Worm (Caenorhabditis elegans) whole organism, L2 larva: Measurements from ENCODE around the gene gst-31.

Experiments
- C34F6.9 ChIP-seq: fragments of 150-350 bp; optimal IDR thresholded peaks from 2 replicates; lab custom pipeline; 2014; ENCODE audit warnings: missing biosample characterization, missing genetic modification characterization
- F13H6.1 ChIP-seq: sonication (generic microtip); optimal IDR thresholded peaks from 2 replicates; lab custom pipeline; 2016; ENCODE audit warnings: missing genetic modification characterization, missing compliant biosample characterization
- R02D3.7 ChIP-seq: fragments of 150-350 bp; optimal IDR thresholded peaks from 2 replicates; lab custom pipeline; 2014; ENCODE audit warnings: missing biosample characterization, missing genetic modification characterization
- Y55F3AM.14 ChIP-seq: fragments of 200-800 bp; sonication (Bioruptor generic); optimal IDR thresholded peaks from 2 replicates; lab custom pipeline; 2018; ENCODE audit warnings: mild to moderate bottlenecking, missing genetic modification characterization, missing compliant biosample characterization
- ZK546.5 ChIP-seq: sonication (generic microtip); optimal IDR thresholded peaks from 2 replicates; lab custom pipeline; 2017; ENCODE audit warnings: missing biosample characterization, missing genetic modification characterization
- alr-1 ChIP-seq: fragments of 150-350 bp; optimal IDR thresholded peaks from 2 replicates; lab custom pipeline; 2014; ENCODE audit warnings: missing biosample characterization, missing genetic modification characterization
- aly-2 ChIP-seq: fragments of 150-350 bp; optimal IDR thresholded peaks from 2 replicates; lab custom pipeline; 2014; ENCODE audit warnings: missing biosample characterization, missing genetic modification characterization
- ceh-16 ChIP-seq: fragments of 150-350 bp; optimal IDR thresholded peaks from 2 replicates; lab custom pipeline; 2014; ENCODE audit warnings: missing biosample characterization, missing genetic modification characterization
- ceh-82 ChIP-seq: fragments of 150-350 bp; optimal IDR thresholded peaks from 2 replicates; lab custom pipeline; 2014; ENCODE audit warnings: missing biosample characterization, missing genetic modification characterization
- dmd-4 ChIP-seq: sonication (generic microtip); optimal IDR thresholded peaks from 2 replicates; lab custom pipeline; 2017; ENCODE audit warnings: missing biosample characterization, missing genetic modification characterization
- egl-27 ChIP-seq: sonication (generic microtip); optimal IDR thresholded peaks from 3 replicates; lab custom pipeline; 2017; ENCODE audit warnings: missing biosample characterization, missing genetic modification reagents, missing genetic modification characterization
- elt-1 ChIP-seq: fragments of 150-350 bp; optimal IDR thresholded peaks from 2 replicates; lab custom pipeline; 2014; ENCODE audit warnings: missing biosample characterization, missing genetic modification characterization
- elt-3 ChIP-seq: sonication (generic microtip); optimal IDR thresholded peaks from 2 replicates; lab custom pipeline; 2017; ENCODE audit warnings: missing biosample characterization, missing genetic modification characterization
- fos-1 ChIP-seq: fragments of 150-350 bp; optimal IDR thresholded peaks from 2 replicates; lab custom pipeline; 2014; ENCODE audit warnings: missing biosample characterization, missing genetic modification characterization
- gmeb-1 ChIP-seq: fragments of 150-350 bp; optimal IDR thresholded peaks from 2 replicates; lab custom pipeline; 2014; ENCODE audit warnings: missing biosample characterization, missing genetic modification characterization
- lin-11 ChIP-seq: fragments of 150-350 bp; sonication (generic microtip); optimal IDR thresholded peaks from 2 replicates; lab custom pipeline; 2014; ENCODE audit warnings: missing biosample characterization, missing genetic modification characterization, inconsistent platforms, mixed read lengths
- lin-13 ChIP-seq: fragments of 150-350 bp; optimal IDR thresholded peaks from 2 replicates; lab custom pipeline; 2014; ENCODE audit warnings: missing biosample characterization, missing genetic modification reagents, missing genetic modification characterization
- lsy-2 ChIP-seq, 2 experiments: fragments of 150-350 bp in 1 of 2; sonication (generic microtip) in 1 of 2; optimal IDR thresholded peaks; 2 replicates each; lab custom pipeline; 2014 to 2017; ENCODE audit warnings: missing biosample characterization in 2 of 2, missing genetic modification characterization in 2 of 2
- mab-5 ChIP-seq: fragments of 150-350 bp; optimal IDR thresholded peaks from 2 replicates; lab custom pipeline; 2014; ENCODE audit warnings: missing biosample characterization, missing genetic modification characterization
- mbf-1 ChIP-seq: sonication (generic microtip); optimal IDR thresholded peaks from 2 replicates; lab custom pipeline; 2017; ENCODE audit warnings: missing biosample characterization, missing genetic modification characterization
- mdl-1 ChIP-seq, 2 experiments: fragments of 150-350 bp in 1 of 2; sonication (generic microtip) in 1 of 2; optimal IDR thresholded peaks; 2 replicates each; lab custom pipeline; 2017; ENCODE audit warnings: missing biosample characterization in 2 of 2, missing genetic modification characterization in 2 of 2
- nhr-10 ChIP-seq: sonication (generic microtip); optimal IDR thresholded peaks from 2 replicates; lab custom pipeline; 2017; ENCODE audit warnings: missing biosample characterization, missing genetic modification characterization
- nhr-12 ChIP-seq: fragments of 150-350 bp; optimal IDR thresholded peaks from 2 replicates; lab custom pipeline; 2014; ENCODE audit warnings: missing biosample characterization, missing genetic modification characterization
- nhr-129 ChIP-seq: fragments of 150-350 bp; optimal IDR thresholded peaks from 2 replicates; lab custom pipeline; 2014; ENCODE audit warnings: missing biosample characterization, missing genetic modification characterization
- nhr-237 ChIP-seq: fragments of 150-350 bp; optimal IDR thresholded peaks from 2 replicates; lab custom pipeline; 2014; ENCODE audit warnings: missing biosample characterization, missing genetic modification characterization
- nhr-6 ChIP-seq: fragments of 150-350 bp; optimal IDR thresholded peaks from 2 replicates; lab custom pipeline; 2014; ENCODE audit warnings: missing biosample characterization, missing genetic modification characterization
- nhr-77 ChIP-seq: fragments of 150-350 bp; optimal IDR thresholded peaks from 2 replicates; lab custom pipeline; 2014; ENCODE audit warnings: missing biosample characterization, missing genetic modification characterization
- peb-1 ChIP-seq: fragments of 150-350 bp; optimal IDR thresholded peaks from 2 replicates; lab custom pipeline; 2014; ENCODE audit warnings: missing biosample characterization, missing genetic modification characterization
- sem-4 ChIP-seq: fragments of 150-350 bp; optimal IDR thresholded peaks from 2 replicates; lab custom pipeline; 2014; ENCODE audit warnings: missing biosample characterization, missing genetic modification reagents, missing genetic modification characterization
- sma-3 ChIP-seq: sonication (generic microtip); optimal IDR thresholded peaks from 2 replicates; lab custom pipeline; 2016; ENCODE audit warnings: missing genetic modification reagents, missing genetic modification characterization, missing compliant biosample characterization
- sma-9 ChIP-seq, 2 experiments: fragments of 150-350 bp in 1 of 2; sonication (generic microtip) in 1 of 2; optimal IDR thresholded peaks; 2 replicates each; lab custom pipeline; 2014 to 2016; ENCODE audit warnings: missing genetic modification characterization in 2 of 2, mild to moderate bottlenecking in 1 of 2, missing biosample characterization in 1 of 2, missing compliant biosample characterization in 1 of 2, missing genetic modification reagents in 1 of 2, moderate library complexity in 1 of 2
- snpc-4 ChIP-seq: fragments of 150-350 bp; optimal IDR thresholded peaks from 2 replicates; lab custom pipeline; 2014; ENCODE audit warnings: missing biosample characterization, missing genetic modification characterization
- unc-39 ChIP-seq: fragments of 150-350 bp; optimal IDR thresholded peaks from 2 replicates; lab custom pipeline; 2014; ENCODE audit warnings: missing biosample characterization, missing genetic modification characterization
- unc-55 ChIP-seq: fragments of 150-350 bp; sonication (generic microtip); optimal IDR thresholded peaks from 3 replicates; lab custom pipeline; 2014; ENCODE audit warnings: missing biosample characterization, missing genetic modification reagents, missing genetic modification characterization
- unc-62 ChIP-seq: fragments of 150-350 bp; optimal IDR thresholded peaks from 2 replicates; lab custom pipeline; 2014; ENCODE audit warnings: missing biosample characterization, missing genetic modification reagents, missing genetic modification characterization
- zag-1 ChIP-seq: fragments of 150-350 bp; optimal IDR thresholded peaks from 2 replicates; lab custom pipeline; 2014; ENCODE audit warnings: missing biosample characterization, missing genetic modification characterization
- ztf-4 ChIP-seq: fragments of 150-350 bp; optimal IDR thresholded peaks from 2 replicates; lab custom pipeline; 2014; ENCODE audit warnings: missing biosample characterization, missing genetic modification characterization

Gene gst-31

DNA sequence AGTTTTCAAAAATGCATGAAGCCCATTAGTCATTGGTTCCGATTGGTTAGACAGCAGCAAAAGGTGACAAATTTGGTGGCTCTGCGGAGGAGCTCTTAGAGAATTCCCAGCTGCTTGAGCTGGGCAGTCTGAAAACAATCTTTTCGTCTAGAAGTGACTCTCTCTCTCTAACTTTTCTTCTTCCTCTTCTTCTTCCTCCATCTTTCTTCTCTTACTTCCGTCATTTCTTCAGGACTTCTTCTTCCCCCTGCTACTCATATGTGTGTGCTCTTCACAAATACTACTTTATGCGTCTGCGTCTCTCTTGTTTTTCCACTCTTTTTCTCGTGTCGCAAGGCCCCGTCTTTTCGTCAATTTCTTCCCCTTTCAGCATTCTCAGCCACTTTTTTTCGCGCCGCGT is 15.2 kb upstream of the gst-31 start:
- no peak for TF ChIP-seq F13H6.1 (tag; lab: Kevin White, UChicago)
- TF ChIP-seq egl-27, result no peak
- TF ChIP-seq C34F6.9 (tag; lab: Kevin White, UChicago), result peak; percentile 76
- peak in 1 of 2 experiments; percentile 25 for TF ChIP-seq lsy-2 (tag; optimal IDR thresholded peaks at IDR 0.05; lab: Kevin White, UChicago)
- peak; percentile 70 for TF ChIP-seq unc-55
- TF ChIP-seq sma-3 (GFP tag; lab: Kevin White, UChicago), result no peak
- TF ChIP-seq sma-9 (GFP tag; optimal IDR thresholded peaks at IDR 0.05; lab: Kevin White, UChicago), result peak; percentile 45
- no peak for TF ChIP-seq sma-9 (tag; optimal IDR thresholded peaks at IDR 0.05; lab: Kevin White, UChicago)
- TF ChIP-seq nhr-129 (tag; lab: Kevin White, UChicago), result peak; percentile 45
- TF ChIP-seq Y55F3AM.14 (GFP tag; lab: Kevin White, UChicago), result no peak
- TF ChIP-seq, all 48 proteins: peak for 5

DNA sequence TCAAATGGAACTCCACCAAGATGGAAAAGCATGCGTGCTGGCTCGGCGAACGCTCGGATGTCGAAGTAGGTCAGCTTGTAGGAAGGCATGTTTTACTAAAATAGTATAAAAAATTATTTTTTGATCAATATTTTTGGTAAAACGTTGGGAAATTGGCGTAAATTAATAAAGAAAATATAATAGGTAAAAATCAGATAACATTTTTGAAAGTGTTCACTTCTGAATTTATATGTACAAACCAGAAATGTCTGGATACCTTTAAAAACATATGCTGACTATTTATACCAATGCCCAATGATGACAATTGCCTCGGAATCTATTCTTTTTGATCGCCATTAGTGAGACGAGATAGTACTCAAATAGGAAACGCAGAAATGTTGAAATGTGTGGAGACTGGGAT is 10.5 kb upstream of the gst-31 start, which contains the start of gene gst-35:
Gene gst-35 (minus strand): TSS at position 101 of the 400 bp plus-strand sequence.
- TF ChIP-seq sem-4 (tag; lab: Kevin White, UChicago) (no peak), unc-55 (no peak), lin-11 (tag; lab: Kevin White, UChicago) (no peak), mab-5 (tag; lab: Kevin White, UChicago) (no peak), peb-1 (no peak), gmeb-1 (no peak), lin-13 (GFP tag; lab: Kevin White, UChicago) (no peak), egl-27 (no peak), mbf-1 (tag; lab: Kevin White, UChicago) (no peak), nhr-6 (tag; lab: Kevin White, UChicago) (no peak), nhr-237 (tag; lab: Kevin White, UChicago) (no peak)

DNA sequence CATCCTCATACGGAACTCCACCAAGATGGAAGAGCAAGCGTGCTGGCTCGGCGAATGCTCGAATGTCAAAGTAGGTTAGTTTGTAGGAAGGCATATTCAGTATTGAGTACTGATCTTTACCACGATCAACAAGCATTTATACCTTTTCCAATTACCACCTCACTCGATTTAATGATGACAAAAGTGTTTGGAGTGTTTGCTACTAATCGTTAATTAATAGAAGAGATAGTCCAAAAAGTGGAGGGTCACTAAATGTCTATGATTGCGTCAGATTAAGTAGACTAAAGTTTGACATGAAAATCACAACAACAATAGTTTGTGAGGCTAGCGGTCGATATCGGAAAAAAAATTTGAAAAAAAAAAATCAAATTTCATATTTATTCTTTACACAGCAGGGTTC is 8.4 kb upstream of the gst-31 start, which contains the start of gene gst-34:
Gene gst-34 (minus strand): TSS at position 101 of the 400 bp plus-strand sequence.
- TF ChIP-seq egl-27, result no peak
- TF ChIP-seq Y55F3AM.14 (GFP tag; lab: Kevin White, UChicago), result no peak
- TF ChIP-seq sma-9 (GFP tag; optimal IDR thresholded peaks at IDR 0.05; lab: Kevin White, UChicago), result no peak
- TF ChIP-seq sma-9 (tag; optimal IDR thresholded peaks at IDR 0.05; lab: Kevin White, UChicago), result no peak
- TF ChIP-seq elt-1 (tag; lab: Kevin White, UChicago), result no peak
- TF ChIP-seq aly-2, result no peak
- no peak for TF ChIP-seq nhr-77 (tag; lab: Kevin White, UChicago)
- TF ChIP-seq elt-3, result no peak
- no peak for TF ChIP-seq nhr-10 (tag; lab: Kevin White, UChicago)
- no peak for TF ChIP-seq unc-39 (tag; lab: Kevin White, UChicago)
- no peak for TF ChIP-seq alr-1
- no peak for TF ChIP-seq unc-62 (GFP tag; lab: Kevin White, UChicago)
- no peak for TF ChIP-seq dmd-4
- no peak for TF ChIP-seq R02D3.7
- no peak for TF ChIP-seq lin-11 (tag; lab: Kevin White, UChicago)
- no peak for TF ChIP-seq zag-1 (tag; lab: Kevin White, UChicago)
- TF ChIP-seq snpc-4, result no peak
- no peak for TF ChIP-seq nhr-12 (tag; lab: Kevin White, UChicago)
- TF ChIP-seq ceh-16, result no peak
- no peak for TF ChIP-seq lin-13 (GFP tag; lab: Kevin White, UChicago)

DNA sequence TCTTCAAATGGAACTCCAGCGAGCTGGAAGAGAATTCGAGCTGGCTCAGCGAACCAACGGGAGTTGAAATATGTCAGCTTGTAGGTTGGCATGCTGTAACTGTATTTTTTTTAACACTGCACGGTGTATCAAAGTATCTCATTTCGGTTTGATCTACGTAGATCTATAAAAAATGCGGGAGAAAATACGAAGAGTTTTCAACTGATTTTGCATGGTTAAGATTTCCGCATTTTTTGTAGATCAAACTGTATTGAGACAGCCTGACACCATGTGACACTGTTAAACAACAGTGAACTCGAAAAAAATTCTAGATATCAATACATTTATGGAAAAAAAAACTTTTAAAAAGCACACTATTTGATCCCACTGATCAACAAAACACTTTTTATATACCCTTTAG is 3.7 kb upstream of the gst-31 start, which contains the start of gene gst-32:
Gene gst-32 (minus strand): TSS at position 101 of the 400 bp plus-strand sequence.
- TF ChIP-seq unc-39 (tag; lab: Kevin White, UChicago) (no peak), nhr-10 (tag; lab: Kevin White, UChicago) (no peak), egl-27 (no peak), nhr-237 (tag; lab: Kevin White, UChicago) (no peak), fos-1 (no peak), mbf-1 (tag; lab: Kevin White, UChicago) (no peak), ceh-82 (no peak)

ce11 chrII:15175643-15176042 is 878 bp upstream of the gst-31 start, which contains the start of gene Y53F4B.36:
TSS of gene Y53F4B.36 (plus strand) at chrII:15175943.
- TF ChIP-seq sma-3 (GFP tag; lab: Kevin White, UChicago) (no peak), mab-5 (tag; lab: Kevin White, UChicago) (no peak), dmd-4 (no peak), ztf-4 (tag; lab: Kevin White, UChicago) (no peak), ZK546.5 (tag; lab: Kevin White, UChicago) (no peak), mdl-1 (tag; optimal IDR thresholded peaks at IDR 0.05; lab: Kevin White, UChicago) (no peak), zag-1 (tag; lab: Kevin White, UChicago) (no peak), mbf-1 (tag; lab: Kevin White, UChicago) (no peak)
- TF ChIP-seq, all 48 proteins: peak for 0
